Fruit fly (Drosophila melanogaster) whole organism, embryonic: ENCODE measurements around the gene HSPBAP1.
A peak's percentile ranks its signal among the peaks of the same experiment; 100 is the strongest.

Experiments
- ATbp ChIP-seq: fragments of 200-800 bp; sonication (Bioruptor generic); optimal IDR thresholded peaks from 2 replicates; lab custom pipeline; 2017; ENCODE audit warnings: missing biosample characterization, mild to moderate bottlenecking, missing genetic modification characterization, missing genetic modification reagents
- Aef1 ChIP-seq: fragments of 200-800 bp; sonication (Bioruptor generic); IDR thresholded peaks from 3 replicates; pipeline ENCODE4 v1.3.6; 2022; ENCODE audit warnings: missing biosample characterization, missing genetic modification characterization
- Awh ChIP-seq: fragments of 200-800 bp; sonication (Bioruptor generic); IDR thresholded peaks from 2 replicates; pipeline ENCODE4, ENCODE4 v1.3.6; 2022; ENCODE audit warnings: missing biosample characterization, missing genetic modification characterization
- CG11085 ChIP-seq: fragments of 200-800 bp; sonication (Bioruptor generic); IDR thresholded peaks from 2 replicates; pipeline ENCODE4 v1.3.6; 2022; ENCODE audit warnings: missing biosample characterization, missing genetic modification characterization
- CG12071 ChIP-seq: fragments of 200-800 bp; sonication (Bioruptor generic); optimal IDR thresholded peaks from 3 replicates; lab custom pipeline; 2018; ENCODE audit warnings: missing biosample characterization, mild to moderate bottlenecking, missing genetic modification characterization
- CG15269 ChIP-seq: fragments of 200-800 bp; sonication (Bioruptor generic); optimal IDR thresholded peaks from 2 replicates; lab custom pipeline; 2018; ENCODE audit warnings: missing biosample characterization, mild to moderate bottlenecking, missing genetic modification characterization, moderate library complexity
- CG16863 ChIP-seq: fragments of 200-800 bp; sonication (Bioruptor generic); optimal IDR thresholded peaks from 3 replicates; lab custom pipeline; 2016; ENCODE audit warnings: missing biosample characterization, missing genetic modification characterization
- CG2129 ChIP-seq: fragments of 200-800 bp; sonication (Bioruptor generic); IDR thresholded peaks from 2 replicates; pipeline ENCODE4 v1.3.6; 2022; ENCODE audit warnings: missing biosample characterization, missing genetic modification characterization; ENCODE audit not compliant: partially characterized antibody
- CG2875 ChIP-seq: fragments of 200-800 bp; sonication (Bioruptor generic); optimal IDR thresholded peaks from 2 replicates; lab custom pipeline; 2017; ENCODE audit warnings: missing biosample characterization, mild to moderate bottlenecking, missing genetic modification characterization, missing genetic modification reagents
- CG32532 ChIP-seq: fragments of 200-800 bp; sonication (Bioruptor generic); IDR thresholded peaks from 2 replicates; pipeline ENCODE4 v1.3.6; 2022; ENCODE audit warnings: missing biosample characterization, missing genetic modification characterization
- CG34376 ChIP-seq: fragments of 200-800 bp; sonication (Bioruptor generic); optimal IDR thresholded peaks from 2 replicates; lab custom pipeline; 2018; ENCODE audit warnings: missing biosample characterization, mild to moderate bottlenecking, missing genetic modification characterization
- CG3847 ChIP-seq: fragments of 200-800 bp; sonication (Bioruptor generic); IDR thresholded peaks from 2 replicates; pipeline ENCODE4 v1.3.6; 2022; ENCODE audit warnings: missing biosample characterization, missing genetic modification characterization
- CG3995 ChIP-seq: fragments of 200-800 bp; sonication (Bioruptor generic); optimal IDR thresholded peaks from 3 replicates; lab custom pipeline; 2016; ENCODE audit warnings: missing biosample characterization, missing genetic modification characterization
- CG4854 ChIP-seq: fragments of 200-800 bp; sonication (Bioruptor generic); optimal IDR thresholded peaks from 2 replicates; lab custom pipeline; 2016; ENCODE audit warnings: missing biosample characterization, missing genetic modification characterization, inconsistent platforms
- CG7839 ChIP-seq: fragments of 200-800 bp; sonication (Bioruptor generic); optimal IDR thresholded peaks from 3 replicates; lab custom pipeline; 2018; ENCODE audit warnings: missing biosample characterization, mild to moderate bottlenecking, missing genetic modification characterization, moderate library complexity
- CG9215 ChIP-seq: fragments of 200-800 bp; sonication (Bioruptor generic); IDR thresholded peaks from 2 replicates; pipeline ENCODE4 v1.3.6; 2022; ENCODE audit warnings: missing biosample characterization, missing genetic modification characterization
- CHES-1-like ChIP-seq: fragments of 200-800 bp; sonication (Bioruptor generic); optimal IDR thresholded peaks from 2 replicates; lab custom pipeline; 2016; ENCODE audit warnings: missing biosample characterization, missing genetic modification characterization
- CrebB ChIP-seq: fragments of 200-800 bp; sonication (Bioruptor generic); optimal IDR thresholded peaks from 3 replicates; lab custom pipeline; 2018; ENCODE audit warnings: missing biosample characterization, mild to moderate bottlenecking, missing genetic modification characterization
- D19B ChIP-seq: fragments of 200-800 bp; sonication (Bioruptor generic); optimal IDR thresholded peaks from 2 replicates; lab custom pipeline; 2017; ENCODE audit warnings: missing biosample characterization, mild to moderate bottlenecking, missing genetic modification characterization
- Deaf1 ChIP-seq: fragments of 200-800 bp; optimal IDR thresholded peaks from 3 replicates; lab custom pipeline; 2019; ENCODE audit warnings: missing biosample characterization, mild to moderate bottlenecking, missing genetic modification characterization, moderate library complexity
- Doc3 ChIP-seq: fragments of 200-800 bp; sonication (Bioruptor generic); IDR thresholded peaks from 3 replicates; pipeline ENCODE4 v1.3.6; 2022; ENCODE audit warnings: missing biosample characterization, missing genetic modification characterization; ENCODE audit not compliant: partially characterized antibody
- Gsc ChIP-seq: fragments of 200-800 bp; sonication (Bioruptor generic); IDR thresholded peaks from 2 replicates; pipeline ENCODE4 v1.3.6; 2022; ENCODE audit warnings: missing biosample characterization, missing genetic modification characterization
- Gug ChIP-seq: fragments of 200-800 bp; sonication (Bioruptor generic); IDR thresholded peaks from 4 replicates; pipeline ENCODE4 v1.3.6; 2022; ENCODE audit warnings: missing biosample characterization, missing genetic modification characterization
- H15 ChIP-seq: fragments of 200-800 bp; sonication (Bioruptor generic); IDR thresholded peaks from 3 replicates; pipeline ENCODE4 v1.3.6; 2022; ENCODE audit warnings: missing biosample characterization, missing genetic modification characterization
- HLHmδ ChIP-seq: fragments of 200-800 bp; sonication (Bioruptor generic); optimal IDR thresholded peaks from 2 replicates; lab custom pipeline; 2018; ENCODE audit warnings: missing biosample characterization, mild to moderate bottlenecking, missing genetic modification characterization, moderate library complexity
- Med ChIP-seq: fragments of 200-800 bp; sonication (Bioruptor generic); peaks from one replicate; lab custom pipeline; 2016; ENCODE audit warnings: missing biosample characterization, missing genetic modification characterization, mild to moderate bottlenecking, inconsistent platforms, moderate library complexity
- NC2α ChIP-seq: fragments of 200-800 bp; sonication (Bioruptor generic); optimal IDR thresholded peaks from 2 replicates; lab custom pipeline; 2016; ENCODE audit warnings: missing biosample characterization, missing genetic modification characterization
- Nf-YB ChIP-seq: fragments of 200-800 bp; sonication (Bioruptor generic); optimal IDR thresholded peaks from 3 replicates; lab custom pipeline; 2019; ENCODE audit warnings: missing biosample characterization, mild to moderate bottlenecking, missing genetic modification characterization, moderate library complexity
- Rx ChIP-seq: fragments of 200-800 bp; sonication (Bioruptor generic); IDR thresholded peaks from 2 replicates; pipeline ENCODE4 v1.3.6; 2022; ENCODE audit warnings: missing biosample characterization, missing genetic modification characterization
- Sry-δ ChIP-seq: fragments of 200-800 bp; sonication (Bioruptor generic); optimal IDR thresholded peaks from 2 replicates; lab custom pipeline; 2016; ENCODE audit warnings: missing biosample characterization, missing genetic modification characterization
- Usf ChIP-seq: fragments of 200-800 bp; sonication (Bioruptor generic); optimal IDR thresholded peaks from 2 replicates; lab custom pipeline; 2017; ENCODE audit warnings: missing genotype, missing biosample characterization, missing genetic modification characterization
- ab ChIP-seq: fragments of 200-800 bp; sonication (Bioruptor generic); optimal IDR thresholded peaks from 2 replicates; lab custom pipeline; 2016; ENCODE audit warnings: missing biosample characterization, missing genetic modification characterization
- amos ChIP-seq: fragments of 200-800 bp; sonication (Bioruptor generic); IDR thresholded peaks from 2 replicates; pipeline ENCODE4 v1.3.6; 2022; ENCODE audit warnings: missing biosample characterization, missing genetic modification characterization; ENCODE audit not compliant: partially characterized antibody
- aop ChIP-seq: fragments of 200-800 bp; sonication (Bioruptor generic); IDR thresholded peaks from 2 replicates; pipeline ENCODE4 v1.3.6; 2022; ENCODE audit warnings: missing biosample characterization, missing genetic modification characterization
- caup ChIP-seq: fragments of 200-800 bp; sonication (Bioruptor generic); optimal IDR thresholded peaks from 3 replicates; lab custom pipeline; 2017; ENCODE audit warnings: missing biosample characterization, mild to moderate bottlenecking, missing genetic modification characterization, moderate library complexity; ENCODE audit not compliant: severe bottlenecking
- fd96Cb ChIP-seq: fragments of 200-800 bp; sonication (Bioruptor generic); optimal IDR thresholded peaks from 2 replicates; lab custom pipeline; 2018; ENCODE audit warnings: missing biosample characterization, mild to moderate bottlenecking, missing genetic modification characterization, moderate library complexity
- fu2 ChIP-seq: fragments of 200-800 bp; sonication (Bioruptor generic); optimal IDR thresholded peaks from 2 replicates; lab custom pipeline; 2016; ENCODE audit warnings: missing biosample characterization, missing genetic modification characterization
- gro ChIP-seq: fragments of 200-800 bp; sonication (Bioruptor generic); optimal IDR thresholded peaks from 2 replicates; lab custom pipeline; 2016; ENCODE audit warnings: missing biosample characterization, missing genetic modification characterization
- jing ChIP-seq: fragments of 200-800 bp; sonication (Bioruptor generic); optimal IDR thresholded peaks from 2 replicates; lab custom pipeline; 2018; ENCODE audit warnings: missing biosample characterization, mild to moderate bottlenecking, missing genetic modification characterization
- lmd ChIP-seq: fragments of 200-800 bp; sonication (Bioruptor generic); IDR thresholded peaks from 2 replicates; pipeline ENCODE4 v1.3.6; 2022; ENCODE audit warnings: missing biosample characterization, missing genetic modification characterization
- mam ChIP-seq: fragments of 200-800 bp; sonication (Bioruptor generic); optimal IDR thresholded peaks from 3 replicates; lab custom pipeline; 2016; ENCODE audit warnings: missing biosample characterization, missing genetic modification characterization
- otp ChIP-seq: fragments of 200-800 bp; sonication (Bioruptor generic); IDR thresholded peaks from 3 replicates; pipeline ENCODE4, ENCODE4 v1.3.6; 2022; ENCODE audit warnings: missing biosample characterization, missing genetic modification characterization
- p53 ChIP-seq: fragments of 200-800 bp; sonication (Bioruptor generic); optimal IDR thresholded peaks from 2 replicates; lab custom pipeline; 2016; ENCODE audit warnings: missing biosample characterization, missing genetic modification characterization
- pho ChIP-seq: fragments of 200-800 bp; sonication (Bioruptor generic); optimal IDR thresholded peaks from 2 replicates; lab custom pipeline; 2016; ENCODE audit warnings: missing biosample characterization, missing genetic modification characterization
- rib ChIP-seq: fragments of 200-800 bp; sonication (Bioruptor generic); IDR thresholded peaks from 2 replicates; pipeline ENCODE4 v1.3.6; 2022; ENCODE audit warnings: missing biosample characterization, missing genetic modification characterization
- salm ChIP-seq: fragments of 200-800 bp; sonication (Bioruptor generic); optimal IDR thresholded peaks from 2 replicates; lab custom pipeline; 2018; ENCODE audit warnings: missing biosample characterization, mild to moderate bottlenecking, missing genetic modification characterization
- scrt ChIP-seq: fragments of 200-800 bp; sonication (Bioruptor generic); optimal IDR thresholded peaks from 2 replicates; lab custom pipeline; 2018; ENCODE audit warnings: missing biosample characterization, mild to moderate bottlenecking, missing genetic modification characterization, moderate library complexity
- sna ChIP-seq: fragments of 200-800 bp; sonication (Bioruptor generic); IDR thresholded peaks from 2 replicates; pipeline ENCODE4 v1.3.6; 2022; ENCODE audit warnings: missing biosample characterization, missing genetic modification characterization; ENCODE audit not compliant: partially characterized antibody
- unc-4 ChIP-seq: fragments of 200-800 bp; sonication (Bioruptor generic); IDR thresholded peaks from 2 replicates; pipeline ENCODE4 v1.3.6; 2022; ENCODE audit warnings: missing biosample characterization, missing genetic modification characterization; ENCODE audit not compliant: partially characterized antibody
- zfh1 ChIP-seq: fragments of 200-800 bp; sonication (Bioruptor generic); IDR thresholded peaks from 3 replicates; pipeline ENCODE4 v1.3.6; 2022; ENCODE audit warnings: missing biosample characterization, missing genetic modification characterization

The HSPBAP1 gene

DNA sequence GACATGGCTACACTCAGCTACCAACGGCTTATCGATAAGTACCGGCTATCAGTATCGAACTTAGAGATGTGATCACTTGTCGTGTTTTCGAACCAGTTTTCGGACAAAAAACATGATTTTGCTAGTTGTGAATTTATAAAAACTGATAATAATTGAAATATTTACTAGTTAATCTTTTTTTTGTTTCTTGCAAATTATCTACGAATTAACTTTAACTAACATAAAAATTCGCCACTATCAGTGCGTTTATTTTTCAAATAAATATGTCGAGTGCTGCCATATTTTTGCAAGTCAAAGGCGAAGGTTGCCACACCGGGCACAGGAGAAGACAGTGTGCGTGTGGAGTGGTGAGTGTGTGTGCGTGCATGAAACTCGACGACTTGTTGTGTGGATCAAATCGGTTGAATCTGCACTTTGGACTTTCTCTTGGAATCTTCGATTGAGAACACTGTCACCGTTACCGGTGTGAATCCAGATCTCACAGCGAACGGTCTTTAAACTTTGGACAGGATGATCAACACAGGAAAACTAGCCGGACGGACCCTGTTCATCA is 17.8 kb upstream of the HSPBAP1 start, which contains the start of gene Hsdl2 (continued):
- TF ChIP-seq CG32532 (GFP tag; lab: Robert Waterston, UW) (peak; percentile 65), otp (no peak), CG15269 (tag; lab: Kevin White, UChicago) (no peak), fd96Cb (tag; lab: Kevin White, UChicago) (no peak), Sry-δ (GFP tag; lab: Kevin White, UChicago) (peak; percentile 86), rib (GFP tag; lab: Robert Waterston, UW) (no peak), unc-4 (GFP tag; lab: Robert Waterston, UW) (peak; percentile 62), CG2875 (GFP tag; lab: Kevin White, UChicago) (no peak), Usf (no peak), scrt (GFP tag; lab: Kevin White, UChicago) (no peak), CG12071 (GFP tag; lab: Kevin White, UChicago) (no peak), CrebB (tag; lab: Kevin White, UChicago) (no peak), CG34376 (GFP tag; lab: Kevin White, UChicago) (peak; percentile 49), Aef1 (GFP tag; lab: Robert Waterston, UW) (peak; percentile 54), CG9215 (peak; percentile 45), mam (GFP tag; lab: Kevin White, UChicago) (peak; percentile 7), Gug (GFP tag; lab: Robert Waterston, UW) (peak; percentile 38; the same call in 3 of the 4 replicates), NC2α (GFP tag; lab: Kevin White, UChicago) (no peak), Rx (peak; percentile 41; the same call in 1 of the 2 replicates), amos (peak; percentile 64), ab (GFP tag; lab: Kevin White, UChicago) (peak; percentile 5), Gsc (no peak), sna (GFP tag; lab: Robert Waterston, UW) (peak; percentile 68), H15 (GFP tag; lab: Robert Waterston, UW) (peak; percentile 69; the same call in 2 of the 3 replicates), aop (GFP tag; lab: Robert Waterston, UW) (no peak), jing (GFP tag; lab: Kevin White, UChicago) (no peak), HLHmδ (GFP tag; lab: Kevin White, UChicago) (no peak), Doc3 (GFP tag; lab: Robert Waterston, UW) (peak; percentile 39; the same call in 2 of the 3 replicates), p53 (GFP tag; lab: Kevin White, UChicago) (no peak), CG3847 (GFP tag; lab: Robert Waterston, UW) (peak; percentile 77), CG7839 (tag; lab: Kevin White, UChicago) (no peak), pho (GFP tag; lab: Kevin White, UChicago) (peak; percentile 38), D19B (no peak), zfh1 (peak; percentile 43; the same call in 1 of the 3 replicates), lmd (GFP tag; lab: Robert Waterston, UW) (peak; percentile 38; the same call in 1 of the 2 replicates), CG16863 (GFP tag; lab: Kevin White, UChicago) (peak; percentile 6), ATbp (no peak), CG3995 (peak; percentile 67), Awh (GFP tag; lab: Robert Waterston, UW) (no peak), caup (GFP tag; lab: Kevin White, UChicago) (no peak), Deaf1 (tag; lab: Kevin White, UChicago) (no peak), fu2 (GFP tag; lab: Kevin White, UChicago) (no peak), CHES-1-like (GFP tag; lab: Kevin White, UChicago) (peak; percentile 38), gro (GFP tag; lab: Kevin White, UChicago) (no peak), CG2129 (GFP tag; lab: Robert Waterston, UW) (no peak), CG4854 (GFP tag; lab: Kevin White, UChicago) (no peak), CG11085 (GFP tag; lab: Robert Waterston, UW) (0 out of 2 replicates have a peak, but pooled peaks have one; percentile 60), Med (peak; percentile 86), Nf-YB (GFP tag; lab: Kevin White, UChicago) (peak; percentile 24), salm (tag; lab: Kevin White, UChicago) (no peak)
